Fruit fly (Drosophila melanogaster): Measurements from ENCODE around the gene CG17195.

Gene CG17195

dm6 chr3R:25760190-25760589 is 16.8 kb downstream of the CG17195 start (continued):
- peak; percentile 78 for TF ChIP-seq jim (GFP tag; optimal IDR thresholded peaks at IDR 0.05)
- no peak for TF ChIP-seq dsf (GFP tag; optimal IDR thresholded peaks at IDR 0.05; ENCODE audit: borderline replicate concordance)
- TF ChIP-seq CG9705 (GFP tag; optimal IDR thresholded peaks at IDR 0.05), result no peak
- no peak for TF ChIP-seq sage (GFP tag; optimal IDR thresholded peaks at IDR 0.05)

dm6 chr3R:25759430-25759829 is 17.6 kb downstream of the CG17195 start:
- no peak for TF ChIP-seq lola (GFP tag; optimal IDR thresholded peaks at IDR 0.05)
- TF ChIP-seq CG9705 (GFP tag; optimal IDR thresholded peaks at IDR 0.05), result no peak
- TF ChIP-seq Hnf4 (GFP tag; optimal IDR thresholded peaks at IDR 0.05), result no peak
- no peak for TF ChIP-seq rgr (GFP tag; optimal IDR thresholded peaks at IDR 0.05)
- peak; percentile 56 for TF ChIP-seq Sp1 (GFP tag; optimal IDR thresholded peaks at IDR 0.05)
- no peak for TF ChIP-seq HLH106 (tag; optimal IDR thresholded peaks at IDR 0.05)
- TF ChIP-seq dmrt93B (GFP tag; optimal IDR thresholded peaks at IDR 0.05), result no peak
- TF ChIP-seq foxo (GFP tag; optimal IDR thresholded peaks at IDR 0.05), result no peak
- no peak for TF ChIP-seq Mio (GFP tag; optimal IDR thresholded peaks at IDR 0.05)

- TF ChIP-seq pan (optimal IDR thresholded peaks at IDR 0.05), result no peak
- peak; percentile 2 for TF ChIP-seq brk (GFP tag; optimal IDR thresholded peaks at IDR 0.05)
Observed at dm6 chr3R:25755864-25756507, 21.0 kb downstream of the CG17195 start.

- TF ChIP-seq HLH106 (tag; optimal IDR thresholded peaks at IDR 0.05), result peak; percentile 43
- TF ChIP-seq OdsH (GFP tag; optimal IDR thresholded peaks at IDR 0.05), result no peak
Observed at dm6 chr3R:25754844-25755429, 22.1 kb downstream of the CG17195 start.

dm6 chr3R:25753798-25754197 is 23.2 kb downstream of the CG17195 start:
- TF ChIP-seq Hr78 (GFP tag; optimal IDR thresholded peaks at IDR 0.05), result no peak
- no peak for TF ChIP-seq foxo (GFP tag; optimal IDR thresholded peaks at IDR 0.05)
- no peak for TF ChIP-seq jim (GFP tag; optimal IDR thresholded peaks at IDR 0.05)
- TF ChIP-seq Myc (optimal IDR thresholded peaks at IDR 0.05), result peak; percentile 31
- peak; percentile 14 for TF ChIP-seq N (GFP tag; optimal IDR thresholded peaks at IDR 0.05)
- no peak for TF ChIP-seq dl (GFP tag; optimal IDR thresholded peaks at IDR 0.05; ENCODE audit: insufficient read depth in 1 of 2, partially characterized antibody in 2 of 2)

dm6 chr3R:25740348-25740751 is 36.6 kb downstream of the CG17195 start, which contains the start of gene LpR2:
TSS of gene LpR2 (minus strand) at chr3R:25740465.
- TF ChIP-seq Rel (GFP tag; optimal IDR thresholded peaks at IDR 0.05) (no peak), Rel (tag; optimal IDR thresholded peaks at IDR 0.05) (peak; percentile 99), CrebA (GFP tag; optimal IDR thresholded peaks at IDR 0.05; ENCODE audit: borderline replicate concordance) (peak; percentile 51), HLH106 (tag; optimal IDR thresholded peaks at IDR 0.05) (no peak), CG32264 (GFP tag; optimal IDR thresholded peaks at IDR 0.05) (peak; percentile 9), h (GFP tag; optimal IDR thresholded peaks at IDR 0.05) (peak; percentile 95), lola (GFP tag; optimal IDR thresholded peaks at IDR 0.05) (no peak), rgr (GFP tag; optimal IDR thresholded peaks at IDR 0.05) (peak; percentile 12), dl (GFP tag; optimal IDR thresholded peaks at IDR 0.05; ENCODE audit: insufficient read depth in 1 of 2, partially characterized antibody in 2 of 2) (peak; percentile 27 to 83), Hnf4 (GFP tag; optimal IDR thresholded peaks at IDR 0.05) (peak; percentile 12), dmrt93B (GFP tag; optimal IDR thresholded peaks at IDR 0.05) (no peak), Dif (GFP tag; optimal IDR thresholded peaks at IDR 0.05; ENCODE audit: partially characterized antibody) (peak; percentile 73), psq (GFP tag; optimal IDR thresholded peaks at IDR 0.05) (peak; percentile 46), Jra (GFP tag; optimal IDR thresholded peaks at IDR 0.05) (peak; percentile 20), brk (GFP tag; optimal IDR thresholded peaks at IDR 0.05) (no peak), Vsx2 (GFP tag; optimal IDR thresholded peaks at IDR 0.05; ENCODE audit: partially characterized antibody) (peak; percentile 5), OdsH (GFP tag; optimal IDR thresholded peaks at IDR 0.05) (no peak)
